Fruit fly (Drosophila melanogaster) whole organism, prepupa: ENCODE results near the gene CG31883.

Source experiments
- CG10669 ChIP-seq: fragments of 200-800 bp; sonication (Bioruptor generic); optimal IDR thresholded peaks from 3 replicates; lab custom pipeline; 2018; ENCODE audit warnings: missing biosample characterization, mild to moderate bottlenecking, missing genetic modification characterization, moderate library complexity
- CG11294 ChIP-seq: fragments of 200-800 bp; sonication (Bioruptor generic); IDR thresholded peaks from 2 replicates; pipeline ENCODE4 v1.3.6; 2022; ENCODE audit warnings: missing biosample characterization, missing genetic modification characterization
- CG11762 ChIP-seq: fragments of 200-800 bp; sonication (Bioruptor generic); optimal IDR thresholded peaks from 3 replicates; lab custom pipeline; 2016; ENCODE audit warnings: missing biosample characterization, missing genetic modification characterization; ENCODE audit not compliant: insufficient read depth
- CG11902 ChIP-seq: fragments of 200-800 bp; sonication (Bioruptor generic); optimal IDR thresholded peaks from 3 replicates; lab custom pipeline; 2016; ENCODE audit warnings: missing biosample characterization, missing genetic modification characterization
- CG15336 ChIP-seq: fragments of 200-800 bp; sonication (Bioruptor generic); IDR thresholded peaks from 2 replicates; pipeline ENCODE4 v1.3.6; 2022; ENCODE audit warnings: missing biosample characterization, missing genetic modification characterization
- CG1621 ChIP-seq: fragments of 200-800 bp; sonication (Bioruptor generic); optimal IDR thresholded peaks from 3 replicates; lab custom pipeline; 2018; ENCODE audit warnings: missing biosample characterization, mild to moderate bottlenecking, missing genetic modification characterization
- CG16779 ChIP-seq: fragments of 200-800 bp; sonication (Bioruptor generic); optimal IDR thresholded peaks from 3 replicates; lab custom pipeline; 2017; ENCODE audit warnings: missing biosample characterization, mild to moderate bottlenecking, missing genetic modification characterization
- CG3032 ChIP-seq: fragments of 200-800 bp; optimal IDR thresholded peaks from 2 replicates; lab custom pipeline; 2019; ENCODE audit warnings: missing biosample characterization, mild to moderate bottlenecking, missing genetic modification characterization, moderate library complexity
- CG32006 ChIP-seq: fragments of 200-800 bp; sonication (Bioruptor generic); optimal IDR thresholded peaks from 3 replicates; lab custom pipeline; 2017; ENCODE audit warnings: missing biosample characterization, mild to moderate bottlenecking, missing genetic modification characterization
- CG34406 ChIP-seq: fragments of 200-800 bp; sonication (Bioruptor generic); optimal IDR thresholded peaks from 3 replicates; lab custom pipeline; 2016; ENCODE audit warnings: missing biosample characterization, missing genetic modification characterization
- CG3919 ChIP-seq: fragments of 200-800 bp; sonication (Bioruptor generic); optimal IDR thresholded peaks from 3 replicates; lab custom pipeline; 2016; ENCODE audit warnings: missing biosample characterization, missing genetic modification characterization
- CG4318 ChIP-seq: fragments of 200-800 bp; sonication (Bioruptor generic); optimal IDR thresholded peaks from 3 replicates; lab custom pipeline; 2017; ENCODE audit warnings: missing biosample characterization, mild to moderate bottlenecking, missing genetic modification characterization
- CG6276 ChIP-seq: fragments of 200-800 bp; sonication (Bioruptor generic); optimal IDR thresholded peaks from 2 replicates; lab custom pipeline; 2017; ENCODE audit warnings: missing biosample characterization, mild to moderate bottlenecking, missing genetic modification characterization
- CG6808 ChIP-seq: fragments of 200-800 bp; sonication (Bioruptor generic); optimal IDR thresholded peaks from 3 replicates; lab custom pipeline; 2017; ENCODE audit warnings: missing biosample characterization, missing genetic modification characterization, mild to moderate bottlenecking, moderate library complexity, missing genetic modification reagents
- CG6854 ChIP-seq: fragments of 200-800 bp; sonication (Bioruptor generic); optimal IDR thresholded peaks from 2 replicates; lab custom pipeline; 2017; ENCODE audit warnings: missing biosample characterization, mild to moderate bottlenecking, missing genetic modification characterization
- CG8119 ChIP-seq: fragments of 200-800 bp; sonication (Bioruptor generic); IDR thresholded peaks from 3 replicates; pipeline ENCODE4 v1.3.6; 2022; ENCODE audit warnings: missing biosample characterization, missing genetic modification characterization
- CG8319 ChIP-seq: fragments of 200-800 bp; sonication (Bioruptor generic); optimal IDR thresholded peaks from 3 replicates; lab custom pipeline; 2016; ENCODE audit warnings: missing biosample characterization, missing genetic modification characterization
- CG8632 ChIP-seq: fragments of 200-800 bp; sonication (Bioruptor generic); optimal IDR thresholded peaks from 3 replicates; lab custom pipeline; 2016; ENCODE audit warnings: missing biosample characterization, missing genetic modification characterization
- Eip75B ChIP-seq: fragments of 200-800 bp; sonication (Bioruptor generic); optimal IDR thresholded peaks from 3 replicates; lab custom pipeline; 2016; ENCODE audit warnings: missing biosample characterization, missing genetic modification characterization
- Eip78C ChIP-seq: fragments of 200-800 bp; sonication (Bioruptor generic); peaks from one replicate; lab custom pipeline; 2016; ENCODE audit warnings: missing biosample characterization, missing genetic modification characterization
- Ets21C ChIP-seq: fragments of 200-800 bp; sonication (Bioruptor generic); optimal IDR thresholded peaks from 3 replicates; lab custom pipeline; 2016; ENCODE audit warnings: missing biosample characterization, missing genetic modification characterization
- Ets96B ChIP-seq: fragments of 200-800 bp; optimal IDR thresholded peaks from 2 replicates; lab custom pipeline; 2019; ENCODE audit warnings: missing biosample characterization, mild to moderate bottlenecking, missing genetic modification characterization, moderate library complexity
- Hr38 ChIP-seq: sonication (Bioruptor generic); optimal IDR thresholded peaks from 2 replicates; lab custom pipeline; 2016; ENCODE audit warnings: missing biosample characterization, missing genetic modification characterization
- Hr4 ChIP-seq: fragments of 200-800 bp; sonication (Bioruptor generic); optimal IDR thresholded peaks from 3 replicates; lab custom pipeline; 2016; ENCODE audit warnings: missing biosample characterization, missing genetic modification characterization
- Met ChIP-seq: fragments of 200-800 bp; sonication (Bioruptor generic); optimal IDR thresholded peaks from 3 replicates; lab custom pipeline; 2016; ENCODE audit warnings: missing biosample characterization, missing genetic modification characterization
- OdsH ChIP-seq: fragments of 200-800 bp; sonication (Bioruptor generic); optimal IDR thresholded peaks from 3 replicates; lab custom pipeline; 2016; ENCODE audit warnings: missing biosample characterization, missing genetic modification characterization
- Sox14 ChIP-seq: fragments of 200-800 bp; sonication (Bioruptor generic); optimal IDR thresholded peaks from 3 replicates; lab custom pipeline; 2016; ENCODE audit warnings: missing biosample characterization, missing genetic modification characterization
- Sox15 ChIP-seq: fragments of 200-800 bp; sonication (Bioruptor generic); optimal IDR thresholded peaks from 3 replicates; lab custom pipeline; 2016; ENCODE audit warnings: missing biosample characterization, missing genetic modification characterization
- achi ChIP-seq: fragments of 200-800 bp; sonication (Bioruptor generic); optimal IDR thresholded peaks from 3 replicates; lab custom pipeline; 2016; ENCODE audit warnings: missing biosample characterization, missing genetic modification characterization
- acj6 ChIP-seq: fragments of 200-800 bp; sonication (Bioruptor generic); optimal IDR thresholded peaks from 3 replicates; lab custom pipeline; 2016; ENCODE audit warnings: missing biosample characterization, missing genetic modification characterization
- cyc ChIP-seq: fragments of 200-800 bp; sonication (Bioruptor generic); optimal IDR thresholded peaks from 3 replicates; lab custom pipeline; 2016; ENCODE audit warnings: missing biosample characterization, missing genetic modification characterization
- dsx ChIP-seq: fragments of 200-800 bp; optimal IDR thresholded peaks from 3 replicates; lab custom pipeline; 2019; ENCODE audit warnings: missing biosample characterization, mild to moderate bottlenecking, missing genetic modification characterization, moderate library complexity; ENCODE audit not compliant: poor library complexity, severe bottlenecking
- eg ChIP-seq: fragments of 200-800 bp; sonication (Bioruptor generic); IDR thresholded peaks from 3 replicates; pipeline ENCODE4 v1.3.6; 2022; ENCODE audit warnings: missing biosample characterization, missing genetic modification characterization
- esn ChIP-seq: fragments of 200-800 bp; sonication (Bioruptor generic); optimal IDR thresholded peaks from 2 replicates; lab custom pipeline; 2016; ENCODE audit warnings: missing biosample characterization, mild to moderate bottlenecking, missing genetic modification characterization, moderate library complexity
- fd59A ChIP-seq: fragments of 200-800 bp; sonication (Bioruptor generic); optimal IDR thresholded peaks from 2 replicates; lab custom pipeline; 2017; ENCODE audit warnings: missing biosample characterization, mild to moderate bottlenecking, missing genetic modification characterization, missing genetic modification reagents
- fkh ChIP-seq: fragments of 200-800 bp; sonication (Bioruptor generic); optimal IDR thresholded peaks from 3 replicates; lab custom pipeline; 2017; ENCODE audit warnings: missing biosample characterization, mild to moderate bottlenecking, missing genetic modification characterization, moderate library complexity
- net ChIP-seq: fragments of 200-800 bp; sonication (Bioruptor generic); optimal IDR thresholded peaks from 3 replicates; lab custom pipeline; 2016; ENCODE audit warnings: missing biosample characterization, missing genetic modification characterization
- salr ChIP-seq, 2 experiments: fragments of 200-800 bp; sonication (Bioruptor generic); optimal IDR thresholded peaks; 3 replicates each; lab custom pipeline; 2016 to 2018; ENCODE audit warnings: missing biosample characterization in 2 of 2, missing genetic modification characterization in 2 of 2, mild to moderate bottlenecking in 1 of 2
- spab ChIP-seq: fragments of 200-800 bp; sonication (Bioruptor generic); optimal IDR thresholded peaks from 2 replicates; lab custom pipeline; 2017; ENCODE audit warnings: missing biosample characterization, mild to moderate bottlenecking, missing genetic modification characterization, missing genetic modification reagents
- ss ChIP-seq, 2 experiments: fragments of 200-800 bp; sonication (Bioruptor generic); optimal IDR thresholded peaks; 2 replicates in 1 of 2; 3 replicates in 1 of 2; lab custom pipeline; 2017 to 2018; ENCODE audit warnings: mild to moderate bottlenecking in 2 of 2, missing biosample characterization in 2 of 2, missing genetic modification characterization in 2 of 2, moderate library complexity in 1 of 2
- svp ChIP-seq: fragments of 200-800 bp; sonication (Bioruptor generic); peaks from one replicate; lab custom pipeline; 2016; ENCODE audit warnings: missing biosample characterization, missing genetic modification characterization
- vri ChIP-seq: fragments of 200-800 bp; sonication (Bioruptor generic); optimal IDR thresholded peaks from 3 replicates; lab custom pipeline; 2016; ENCODE audit warnings: missing biosample characterization, mild to moderate bottlenecking, missing genetic modification characterization

The CG31883 gene

DNA sequence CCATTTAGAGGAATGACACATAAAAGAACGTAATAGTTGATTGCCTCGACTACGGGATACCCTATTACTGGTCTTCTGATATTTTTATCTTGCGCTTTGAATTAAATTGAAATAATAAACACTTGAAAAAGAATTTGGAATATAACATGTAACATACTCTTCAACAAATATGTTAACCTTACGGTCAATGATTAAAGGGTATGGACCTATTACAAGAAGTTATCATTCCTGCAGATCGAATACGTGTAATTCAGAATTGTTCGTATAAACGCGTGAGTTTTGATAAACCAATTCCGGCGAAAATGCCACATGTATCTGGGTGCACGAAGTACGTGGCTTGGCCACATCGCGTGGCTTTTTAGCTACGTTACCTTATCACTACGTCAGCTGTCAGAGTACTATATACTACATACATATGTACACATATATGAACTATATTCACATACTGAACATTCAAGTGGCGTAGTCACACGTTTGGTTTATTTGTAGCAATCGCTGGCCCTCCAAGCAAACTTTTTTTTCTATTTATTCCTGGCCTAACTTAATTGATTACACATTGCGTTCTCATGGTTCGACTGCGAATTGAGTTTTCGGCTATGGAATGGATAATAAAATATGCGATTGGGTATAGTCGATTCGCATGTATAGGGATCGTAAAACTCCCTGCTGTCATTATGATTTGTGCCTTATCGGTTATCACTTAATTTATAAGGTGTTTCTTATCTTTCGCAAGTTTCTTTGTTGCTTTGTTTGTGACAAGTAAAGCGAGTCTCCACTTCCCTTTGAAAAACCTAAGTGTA lies 29.9 kb upstream of the CG31883 start (continued):
- TF ChIP-seq CG15336 (GFP tag; lab: Robert Waterston, UW), result peak; percentile 50; the same call in 1 of the 2 replicates
- TF ChIP-seq CG8119 (GFP tag; lab: Robert Waterston, UW), result peak; percentile 71
- no peak for TF ChIP-seq CG1621
- TF ChIP-seq CG6276 (GFP tag; lab: Kevin White, UChicago), result peak; percentile 41
- no peak for TF ChIP-seq ss (GFP tag; optimal IDR thresholded peaks at IDR 0.05; lab: Kevin White, UChicago)
- TF ChIP-seq acj6, result peak; percentile 56
- TF ChIP-seq svp (GFP tag; lab: Kevin White, UChicago), result peak; percentile 81
- no peak for TF ChIP-seq Ets21C
- TF ChIP-seq esn (GFP tag; lab: Kevin White, UChicago), result peak; percentile 69
- peak; percentile 51 for TF ChIP-seq cyc (GFP tag; lab: Kevin White, UChicago)
- peak; percentile 42 for TF ChIP-seq CG11762 (GFP tag; lab: Kevin White, UChicago)
- TF ChIP-seq Met (GFP tag; lab: Kevin White, UChicago), result peak; percentile 59
- TF ChIP-seq CG6854, result no peak
- peak; percentile 10; the same call in 1 of the 2 replicates for TF ChIP-seq CG11294
- no peak for TF ChIP-seq Hr38 (GFP tag; lab: Kevin White, UChicago)
- peak; percentile 54 for TF ChIP-seq CG3919 (GFP tag; lab: Kevin White, UChicago)
- TF ChIP-seq CG10669, result peak; percentile 43
- peak; percentile 53 for TF ChIP-seq CG34406
- peak; percentile 1 for TF ChIP-seq CG16779 (tag; lab: Kevin White, UChicago)
- peak; percentile 35 for TF ChIP-seq CG3032
- peak; percentile 54 for TF ChIP-seq OdsH
- peak; percentile 30 for TF ChIP-seq CG8319 (GFP tag; lab: Kevin White, UChicago)
- peak; percentile 90 for TF ChIP-seq Eip78C (GFP tag; lab: Kevin White, UChicago)
- TF ChIP-seq net (GFP tag; lab: Kevin White, UChicago), result peak; percentile 66
- TF ChIP-seq spab (GFP tag; lab: Kevin White, UChicago), result peak; percentile 39

- TF ChIP-seq Sox14, result no peak
- TF ChIP-seq vri (GFP tag; lab: Kevin White, UChicago), result no peak
- TF ChIP-seq CG8632, result no peak
- peak; percentile 11 for TF ChIP-seq fkh (GFP tag; lab: Kevin White, UChicago)
- no peak for TF ChIP-seq salr (GFP tag; optimal IDR thresholded peaks at IDR 0.05; lab: Kevin White, UChicago)
- no peak for TF ChIP-seq CG4318
- TF ChIP-seq CG11294, result no peak
- no peak for TF ChIP-seq dsx (GFP tag; lab: Kevin White, UChicago)
Observed at dm6 chr2L:9498985-9499249, 29.4 kb upstream of the CG31883 start.

dm6 chr2L:9500454-9500853 lies 27.9 kb upstream of the CG31883 start:
- no peak for TF ChIP-seq net (GFP tag; lab: Kevin White, UChicago)
- TF ChIP-seq CG6854, result no peak
- no peak for TF ChIP-seq CG6808 (GFP tag; lab: Kevin White, UChicago)
- no peak for TF ChIP-seq CG11902 (GFP tag; lab: Kevin White, UChicago)
- TF ChIP-seq acj6, result no peak
- TF ChIP-seq CG1621, result no peak
- TF ChIP-seq CG32006 (GFP tag; lab: Kevin White, UChicago), result no peak

DNA sequence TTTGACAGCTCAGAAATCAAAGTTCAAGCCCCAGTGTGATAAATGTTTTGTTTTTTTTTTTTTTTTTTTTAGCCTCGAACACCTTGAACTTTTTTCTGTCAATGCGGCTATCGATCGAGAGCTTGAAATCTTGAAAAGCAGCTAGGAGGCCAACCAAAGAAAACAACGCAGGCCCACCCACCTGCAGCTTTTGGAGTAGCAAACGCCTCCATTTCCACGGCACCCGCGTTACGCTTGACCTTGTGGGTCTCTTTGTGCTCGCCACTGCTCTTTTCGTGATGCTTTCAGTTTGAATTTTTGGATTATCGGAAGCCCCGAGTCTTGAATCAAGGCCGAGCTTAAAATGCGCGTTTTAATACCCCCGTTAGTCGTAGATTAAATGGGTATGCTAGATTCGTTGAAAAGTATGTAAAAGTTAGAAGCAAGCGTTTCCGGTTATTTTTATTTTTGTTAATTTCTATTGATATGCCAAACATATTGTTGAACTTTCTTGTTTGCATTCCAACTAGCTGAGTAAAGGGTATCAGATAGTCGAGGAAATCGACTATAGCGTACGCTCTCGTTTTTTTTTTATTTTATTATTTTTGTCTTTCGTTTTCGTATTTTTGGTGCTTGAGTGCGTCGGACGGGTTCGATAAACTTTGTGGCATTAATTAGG lies 25.4 kb upstream of the CG31883 start:
- TF ChIP-seq CG11294, result no peak
- no peak for TF ChIP-seq Hr38 (GFP tag; lab: Kevin White, UChicago)
- TF ChIP-seq esn (GFP tag; lab: Kevin White, UChicago), result peak; percentile 10
- TF ChIP-seq net (GFP tag; lab: Kevin White, UChicago), result no peak
- TF ChIP-seq Sox15 (GFP tag; lab: Kevin White, UChicago), result no peak
- no peak for TF ChIP-seq CG6854
- peak; percentile 53; the same call in 2 of the 3 replicates for TF ChIP-seq CG8119 (GFP tag; lab: Robert Waterston, UW)
- peak; percentile 0 for TF ChIP-seq OdsH
- peak; percentile 2 for TF ChIP-seq Met (GFP tag; lab: Kevin White, UChicago)
- no peak for TF ChIP-seq achi (GFP tag; lab: Kevin White, UChicago)
- TF ChIP-seq fd59A (GFP tag; lab: Kevin White, UChicago), result no peak
- no peak for TF ChIP-seq Ets21C
- TF ChIP-seq Eip75B, result no peak
- TF ChIP-seq svp (GFP tag; lab: Kevin White, UChicago), result peak; percentile 63
- TF ChIP-seq CG8319 (GFP tag; lab: Kevin White, UChicago), result no peak
- no peak for TF ChIP-seq CG11762 (GFP tag; lab: Kevin White, UChicago)
- no peak for TF ChIP-seq ss (GFP tag; optimal IDR thresholded peaks at IDR 0.05; lab: Kevin White, UChicago)
- no peak for TF ChIP-seq Ets96B (tag; lab: Kevin White, UChicago)
- TF ChIP-seq Hr4, result peak; percentile 7
- no peak for TF ChIP-seq CG4318
- no peak for TF ChIP-seq CG6276 (GFP tag; lab: Kevin White, UChicago)
- peak; percentile 59; the same call in 2 of the 3 replicates for TF ChIP-seq eg
